Worm (Caenorhabditis elegans): ENCODE results near the gene rpap-2.

rpap-2 gene

ce11 chrIII:8978512-8979352 is 11.0 kb downstream of the rpap-2 start:
- TF ChIP-seq duxl-1 (tag; optimal IDR thresholded peaks at IDR 0.05; ENCODE audit: poor library complexity) (peak; percentile 23), dmd-9 (GFP tag; IDR thresholded peaks at IDR 0.05) (peak; percentile 27; the same call in 1 of the 2 replicates), snpc-1.2 (GFP tag; IDR thresholded peaks at IDR 0.05) (no peak), dmd-6 (GFP tag; IDR thresholded peaks at IDR 0.05) (0 out of 2 replicates have a peak, but pooled peaks have one; percentile 26), Y75B8A.6 (GFP tag; IDR thresholded peaks at IDR 0.05) (0 out of 2 replicates have a peak, but pooled peaks have one; percentile 2), hlh-30 (tag; optimal IDR thresholded peaks at IDR 0.05; ENCODE audit: insufficient read depth) (peak; percentile 29), dve-1 (tag; optimal IDR thresholded peaks at IDR 0.05; ENCODE audit: insufficient read depth) (peak; percentile 32), madf-9 (GFP tag; conservative IDR thresholded peaks at IDR 0.05) (no peak), saeg-2 (GFP tag; IDR thresholded peaks at IDR 0.05) (peak; percentile 53; the same call in 1 of the 2 replicates), hmg-1.1 (GFP tag; IDR thresholded peaks at IDR 0.05) (0 out of 2 replicates have a peak, but pooled peaks have one; percentile 35), ceh-20 (GFP tag; IDR thresholded peaks at IDR 0.05) (0 out of 2 replicates have a peak, but pooled peaks have one; percentile 28), pqm-1 (tag; optimal IDR thresholded peaks at IDR 0.05) (no peak), mdt-29 (GFP tag; IDR thresholded peaks at IDR 0.05) (0 out of 2 replicates have a peak, but pooled peaks have one; percentile 36), fos-1 (tag; optimal IDR thresholded peaks at IDR 0.05) (no peak), unc-62 (GFP tag; optimal IDR thresholded peaks at IDR 0.05 in 1 of 2) (peak in 1 of 2 experiments; percentile 82), unc-62 (tag; optimal IDR thresholded peaks at IDR 0.05) (no peak), lim-7 (GFP tag; IDR thresholded peaks at IDR 0.05) (0 out of 2 replicates have a peak, but pooled peaks have one; percentile 5), spr-3 (GFP tag; optimal IDR thresholded peaks at IDR 0.05) (peak; percentile 19), aha-1 (tag) (peak; percentile 58), hlh-11 (tag; optimal IDR thresholded peaks at IDR 0.05) (peak; percentile 29), lsy-2 (tag; optimal IDR thresholded peaks at IDR 0.05) (peak in 1 of 2 experiments; percentile 32), nhr-102 (tag; optimal IDR thresholded peaks at IDR 0.05) (no peak)

DNA sequence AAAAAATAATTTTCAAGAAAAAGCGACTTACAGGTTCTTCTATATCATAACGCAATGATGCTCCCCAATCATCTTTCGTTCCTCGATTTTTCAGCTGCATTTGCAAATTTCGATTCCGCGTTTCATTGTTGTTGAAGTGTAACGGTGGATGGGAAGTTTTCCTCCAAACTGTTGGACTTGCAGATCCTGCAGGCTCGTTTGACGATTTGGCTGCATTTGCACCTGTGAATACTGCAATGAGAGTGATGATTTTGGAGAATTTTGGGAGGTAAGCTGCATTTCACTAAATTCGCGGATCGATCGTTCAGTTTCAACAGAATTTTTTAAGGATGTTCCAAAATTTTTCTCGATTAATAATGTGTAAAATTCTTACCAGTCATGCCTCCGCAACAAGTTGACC is 13.1 kb downstream of the rpap-2 start:
- TF ChIP-seq unc-62 (GFP tag; optimal IDR thresholded peaks at IDR 0.05 in 1 of 2) (peak in 1 of 2 experiments; percentile 91), unc-62 (tag; optimal IDR thresholded peaks at IDR 0.05) (no peak), F26F4.8 (GFP tag; conservative IDR thresholded peaks at IDR 0.05) (no peak), fos-1 (tag; optimal IDR thresholded peaks at IDR 0.05) (no peak), lin-29 (GFP tag; IDR thresholded peaks at IDR 0.05) (no peak), aha-1 (tag) (peak; percentile 84), gei-8 (GFP tag; optimal IDR thresholded peaks at IDR 0.05) (no peak), tra-1 (GFP tag; IDR thresholded peaks at IDR 0.05) (no peak)

ce11 chrIII:8981847-8982479 is 14.2 kb downstream of the rpap-2 start, which contains the start of gene pde-2:
Gene pde-2 (minus strand): TSS chrIII:8981897.
- no peak for TF ChIP-seq Y75B8A.6 (GFP tag; IDR thresholded peaks at IDR 0.05)
- peak; percentile 51 for TF ChIP-seq ces-1 (GFP tag; optimal IDR thresholded peaks at IDR 0.05)
- peak; percentile 39 for TF ChIP-seq set-16 (GFP tag; IDR thresholded peaks at IDR 0.05)
- TF ChIP-seq lin-1 (GFP tag; IDR thresholded peaks at IDR 0.05): no peak
- TF ChIP-seq snpc-1.2 (GFP tag; IDR thresholded peaks at IDR 0.05): no peak
- TF ChIP-seq aha-1 (tag): peak; percentile 78
- TF ChIP-seq lsy-2 (tag; optimal IDR thresholded peaks at IDR 0.05): peak in 1 of 2 experiments; percentile 76
- no peak for TF ChIP-seq T26A8.4 (GFP tag; IDR thresholded peaks at IDR 0.05)
- TF ChIP-seq lim-7 (GFP tag; IDR thresholded peaks at IDR 0.05): no peak
- peak; percentile 32 for TF ChIP-seq hlh-30 (tag; optimal IDR thresholded peaks at IDR 0.05; ENCODE audit: insufficient read depth)
- no peak for TF ChIP-seq zip-2 (tag; optimal IDR thresholded peaks at IDR 0.05)
- peak; percentile 52 for TF ChIP-seq rbr-2 (tag; optimal IDR thresholded peaks at IDR 0.05)
- no peak for TF ChIP-seq unc-62 (GFP tag; optimal IDR thresholded peaks at IDR 0.05 in 1 of 2)
- no peak for TF ChIP-seq unc-62 (tag; optimal IDR thresholded peaks at IDR 0.05)
- TF ChIP-seq fkh-10 (GFP tag; optimal IDR thresholded peaks at IDR 0.05): peak; percentile 70
- no peak for TF ChIP-seq unc-39 (tag; optimal IDR thresholded peaks at IDR 0.05)
- peak; percentile 62 for TF ChIP-seq mep-1 (tag; optimal IDR thresholded peaks at IDR 0.05)
- TF ChIP-seq ZK546.5 (tag; optimal IDR thresholded peaks at IDR 0.05): no peak
- TF ChIP-seq daf-12 (tag; optimal IDR thresholded peaks at IDR 0.05): no peak
- peak; percentile 54 for TF ChIP-seq hlh-11 (tag; optimal IDR thresholded peaks at IDR 0.05)
- no peak for TF ChIP-seq dmd-9 (GFP tag; IDR thresholded peaks at IDR 0.05)
- TF ChIP-seq tag-97 (GFP tag; IDR thresholded peaks at IDR 0.05): no peak
- no peak; the same call in 1 of the 2 replicates for TF ChIP-seq pha-4 (GFP tag; IDR thresholded peaks at IDR 0.05)
- TF ChIP-seq pha-4 (tag; optimal IDR thresholded peaks at IDR 0.05): no peak
- no peak for TF ChIP-seq nhr-77 (tag; optimal IDR thresholded peaks at IDR 0.05)
- TF ChIP-seq nhr-28 (tag; optimal IDR thresholded peaks at IDR 0.05): peak; percentile 14
- no peak for TF ChIP-seq ceh-62 (tag; optimal IDR thresholded peaks at IDR 0.05)
